Fruit fly (Drosophila melanogaster) whole organism, pupa: ENCODE measurements around the gene CG5860.

Experiments
- CG10348 ChIP-seq: fragments of 200-800 bp; sonication (Bioruptor generic); IDR thresholded peaks from 2 replicates; pipeline ENCODE4 v1.3.6; 2022; ENCODE audit warnings: missing biosample characterization, missing genetic modification characterization
- CG14655 ChIP-seq: fragments of 200-800 bp; sonication (Bioruptor generic); optimal IDR thresholded peaks from 3 replicates; lab custom pipeline; 2017; ENCODE audit warnings: mild to moderate bottlenecking, missing biosample characterization, missing genetic modification reagents, missing genetic modification characterization
- CG8159 ChIP-seq: fragments of 200-800 bp; sonication (Bioruptor generic); optimal IDR thresholded peaks from 3 replicates; lab custom pipeline; 2018; ENCODE audit warnings: missing biosample characterization, mild to moderate bottlenecking, missing genetic modification characterization, moderate library complexity
- CG8301 ChIP-seq: fragments of 200-800 bp; sonication (Bioruptor generic); optimal IDR thresholded peaks from 2 replicates; lab custom pipeline; 2018; ENCODE audit warnings: missing biosample characterization, mild to moderate bottlenecking, missing genetic modification characterization
- D1 ChIP-seq: fragments of 200-800 bp; sonication (Bioruptor generic); optimal IDR thresholded peaks from 2 replicates; lab custom pipeline; 2018; ENCODE audit warnings: missing biosample characterization, mild to moderate bottlenecking, missing genetic modification characterization, moderate library complexity
- Pif1A ChIP-seq: fragments of 200-800 bp; sonication (Bioruptor generic); optimal IDR thresholded peaks from 3 replicates; lab custom pipeline; 2016; ENCODE audit warnings: missing biosample characterization, missing genetic modification characterization
- fd96Ca ChIP-seq: fragments of 200-800 bp; sonication (Bioruptor generic); IDR thresholded peaks from 3 replicates; pipeline ENCODE4 v1.3.6; 2022; ENCODE audit warnings: missing biosample characterization, missing genetic modification characterization
- gl ChIP-seq: fragments of 200-800 bp; sonication (Bioruptor generic); optimal IDR thresholded peaks from 2 replicates; lab custom pipeline; 2018; ENCODE audit warnings: missing biosample characterization, mild to moderate bottlenecking, missing genetic modification characterization

- no peak for TF ChIP-seq CG14655 (GFP tag; lab: Kevin White, UChicago)
- no peak for TF ChIP-seq CG10348 (GFP tag; lab: Robert Waterston, UW)
- TF ChIP-seq gl (tag; lab: Kevin White, UChicago), result no peak
- no peak for TF ChIP-seq CG8159 (tag; lab: Kevin White, UChicago)
- TF ChIP-seq D1, result no peak
- no peak for TF ChIP-seq fd96Ca (GFP tag; lab: Robert Waterston, UW)
- no peak for TF ChIP-seq Pif1A (GFP tag; lab: Kevin White, UChicago)
- TF ChIP-seq CG8301, result no peak
These were observed 6.2 kb upstream of the CG5860 start, which contains the start of gene CG34279 for dm6 chr3R:17403188-17403587.
